Worm (Caenorhabditis elegans) whole organism, L1 larva: ENCODE results near the gene pho-6.

Experiments used
- blmp-1 ChIP-seq: fragments of 150-350 bp; optimal IDR thresholded peaks from 2 replicates; lab custom pipeline; 2014; ENCODE audit warnings: missing biosample characterization, missing genetic modification characterization
- ceh-82 ChIP-seq, 3 experiments: fragments of 150-350 bp in 1 of 3; sonication (generic microtip) in 2 of 3; optimal IDR thresholded peaks; 2 replicates each; lab custom pipeline; 2014 to 2017; ENCODE audit warnings: missing biosample characterization in 3 of 3, missing genetic modification characterization in 3 of 3
- elt-3 ChIP-seq, 6 experiments: fragments of 150-350 bp in 1 of 6; sonication (generic microtip); optimal IDR thresholded peaks; 2 replicates each; lab custom pipeline; 2017 to 2018; ENCODE audit warnings: missing biosample characterization in 6 of 6, missing genetic modification characterization in 6 of 6, inconsistent platforms in 1 of 6
- lin-13 ChIP-seq: fragments of 150-350 bp; optimal IDR thresholded peaks from 2 replicates; lab custom pipeline; 2014; ENCODE audit warnings: missing biosample characterization, missing genetic modification reagents, missing genetic modification characterization
- lin-39 ChIP-seq: fragments of 150-350 bp; optimal IDR thresholded peaks from 2 replicates; lab custom pipeline; 2014; ENCODE audit warnings: missing biosample characterization, missing genetic modification reagents, missing genetic modification characterization
- lir-3 ChIP-seq: sonication (generic microtip); optimal IDR thresholded peaks from 2 replicates; lab custom pipeline; 2016; ENCODE audit warnings: mild to moderate bottlenecking, missing genetic modification characterization, moderate library complexity, missing compliant biosample characterization; ENCODE audit not compliant: poor library complexity
- mdl-1 ChIP-seq, 2 experiments: fragments of 150-350 bp; optimal IDR thresholded peaks; 2 replicates each; lab custom pipeline; 2014 to 2017; ENCODE audit warnings: missing biosample characterization in 2 of 2, missing genetic modification characterization in 2 of 2, inconsistent platforms in 1 of 2
- mep-1 ChIP-seq: fragments of 150-350 bp; optimal IDR thresholded peaks from 2 replicates; lab custom pipeline; 2014; ENCODE audit warnings: missing biosample characterization, missing genetic modification characterization
- nhr-76 ChIP-seq: sonication (generic microtip); optimal IDR thresholded peaks from 2 replicates; lab custom pipeline; 2017; ENCODE audit warnings: missing biosample characterization, missing genetic modification characterization
- skn-1 ChIP-seq: fragments of 150-350 bp; optimal IDR thresholded peaks from 2 replicates; lab custom pipeline; 2014; ENCODE audit warnings: missing biosample characterization, missing genetic modification characterization
- unc-62 ChIP-seq: fragments of 150-350 bp; optimal IDR thresholded peaks from 2 replicates; lab custom pipeline; 2014; ENCODE audit warnings: missing biosample characterization, missing genetic modification reagents, missing genetic modification characterization
- unc-86 ChIP-seq: sonication (generic microtip); optimal IDR thresholded peaks from 2 replicates; lab custom pipeline; 2016; ENCODE audit warnings: missing genetic modification characterization, missing compliant biosample characterization
- zag-1 ChIP-seq: fragments of 150-350 bp; optimal IDR thresholded peaks from 2 replicates; lab custom pipeline; 2014; ENCODE audit warnings: missing biosample characterization, missing genetic modification characterization

DNA sequence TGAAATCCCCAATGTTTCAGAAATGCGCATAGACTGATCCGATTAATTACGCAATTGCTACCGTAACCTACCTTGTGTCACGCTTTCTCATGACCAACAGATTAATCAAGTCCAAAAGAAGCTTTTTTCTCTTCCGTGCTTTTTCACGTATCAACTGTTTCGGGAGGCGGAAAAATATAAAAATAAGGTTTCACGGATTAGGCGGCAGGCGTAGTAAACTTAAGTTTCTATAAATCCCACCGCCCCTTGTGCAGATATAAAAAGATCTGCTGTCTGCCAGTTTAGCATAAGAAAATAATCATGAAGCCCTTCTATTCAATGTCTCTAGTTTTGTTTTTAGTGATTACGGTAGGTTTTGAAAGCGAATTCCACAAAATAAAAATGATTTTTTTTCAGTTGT, 7.2 kb downstream of the pho-6 start, which contains the start of gene gcy-7:
- no peak for TF ChIP-seq nhr-76
- TF ChIP-seq zag-1 = no peak
- no peak for TF ChIP-seq ceh-82 (tag; optimal IDR thresholded peaks at IDR 0.05; lab: Kevin White, UChicago)
- no peak for TF ChIP-seq lin-39 (tag; lab: Kevin White, UChicago)
- TF ChIP-seq mdl-1 (tag; optimal IDR thresholded peaks at IDR 0.05; lab: Kevin White, UChicago) = no peak
- no peak for TF ChIP-seq unc-62
- no peak for TF ChIP-seq lin-13 (GFP tag; lab: Kevin White, UChicago)
- no peak for TF ChIP-seq lir-3 (tag; lab: Kevin White, UChicago)
- TF ChIP-seq blmp-1 (tag; lab: Kevin White, UChicago) = no peak
- no peak for TF ChIP-seq unc-86 (tag; lab: Kevin White, UChicago)
- no peak for TF ChIP-seq elt-3 (tag; optimal IDR thresholded peaks at IDR 0.05; lab: Kevin White, UChicago)
- TF ChIP-seq mep-1 (tag; lab: Kevin White, UChicago) = no peak
- TF ChIP-seq skn-1 = no peak
